Worm (Caenorhabditis elegans): Measurements from ENCODE around the gene mgl-3.
"Not testable (repeated sequence)": the region's sequence is repeated elsewhere in the genome, so short reads cannot be mapped to it uniquely, and the experiment has no call there.

The mgl-3 gene

ce11 chrIV:5482723-5483122 is 43.9 kb downstream of the mgl-3 start, which contains the start of gene T11F8.5:
Gene T11F8.5 (plus strand): TSS chrIV:5483023.
- no peak for TF ChIP-seq akir-1 (GFP tag; optimal IDR thresholded peaks at IDR 0.05)
- no peak for TF ChIP-seq madf-8 (GFP tag; conservative IDR thresholded peaks at IDR 0.05)
- TF ChIP-seq aptf-2 (GFP tag; conservative IDR thresholded peaks at IDR 0.05), result no peak
- no peak for TF ChIP-seq tbx-9 (tag; optimal IDR thresholded peaks at IDR 0.05; ENCODE audit: borderline replicate concordance)
- TF ChIP-seq F57A8.1 (GFP tag; optimal IDR thresholded peaks at IDR 0.05), result no peak

- TF ChIP-seq dox-1 (GFP tag; IDR thresholded peaks at IDR 0.05) (peak; percentile 77), madf-8 (GFP tag; conservative IDR thresholded peaks at IDR 0.05) (peak; percentile 89), Y53G8AR.9 (GFP tag; conservative IDR thresholded peaks at IDR 0.05) (peak; percentile 45; the same call in 1 of the 2 replicates), hmg-1.2 (GFP tag; IDR thresholded peaks at IDR 0.05) (peak; percentile 37), attf-6 (GFP tag; IDR thresholded peaks at IDR 0.05) (peak; percentile 65; the same call in 1 of the 2 replicates), pbrm-1 (GFP tag; IDR thresholded peaks at IDR 0.05) (peak; percentile 30; the same call in 1 of the 2 replicates), hsf-1 (GFP tag; IDR thresholded peaks at IDR 0.05) (peak; percentile 34; the same call in 1 of the 2 replicates), D2030.7 (GFP tag; IDR thresholded peaks at IDR 0.05) (peak; percentile 78), ekl-4 (GFP tag; IDR thresholded peaks at IDR 0.05) (peak; percentile 24; the same call in 1 of the 2 replicates), ceh-91 (GFP tag; IDR thresholded peaks at IDR 0.05) (peak; percentile 88), Y95B8A.8 (GFP tag; IDR thresholded peaks at IDR 0.05) (peak; percentile 44; the same call in 1 of the 2 replicates), F33H1.4 (GFP tag; IDR thresholded peaks at IDR 0.05) (peak; percentile 97), efl-1 (GFP tag; optimal IDR thresholded peaks at IDR 0.05) (peak; percentile 42), lsl-1 (GFP tag; optimal IDR thresholded peaks at IDR 0.05) (peak; percentile 84), rcor-1 (GFP tag; IDR thresholded peaks at IDR 0.05) (peak; percentile 37; the same call in 1 of the 2 replicates), mcd-1 (GFP tag; IDR thresholded peaks at IDR 0.05) (peak; percentile 55; the same call in 1 of the 2 replicates), snpc-4 (tag; optimal IDR thresholded peaks at IDR 0.05) (peak in 1 of 4 experiments; percentile 78), lin-54 (GFP tag; optimal IDR thresholded peaks at IDR 0.05) (peak; percentile 23), madf-3 (GFP tag; IDR thresholded peaks at IDR 0.05) (0 out of 2 replicates have a peak, but pooled peaks have one; percentile 46), madf-6 (GFP tag; IDR thresholded peaks at IDR 0.05) (peak; percentile 98), xnd-1 (tag; optimal IDR thresholded peaks at IDR 0.05) (peak; percentile 90), bed-2 (GFP tag; IDR thresholded peaks at IDR 0.05) (0 out of 2 replicates have a peak, but pooled peaks have one; percentile 16)
- not testable (repeated sequence) for TF ChIP-seq snpc-4 (GFP tag; optimal IDR thresholded peaks at IDR 0.05)
These were observed 47.5 kb downstream of the mgl-3 start, which contains the start of the genes snpc-3.1 and puf-7 for ce11 chrIV:5486208-5486731. Gene snpc-3.1 (minus strand): TSS chrIV:5486258. Gene puf-7 (plus strand): TSS chrIV:5486713.

DNA sequence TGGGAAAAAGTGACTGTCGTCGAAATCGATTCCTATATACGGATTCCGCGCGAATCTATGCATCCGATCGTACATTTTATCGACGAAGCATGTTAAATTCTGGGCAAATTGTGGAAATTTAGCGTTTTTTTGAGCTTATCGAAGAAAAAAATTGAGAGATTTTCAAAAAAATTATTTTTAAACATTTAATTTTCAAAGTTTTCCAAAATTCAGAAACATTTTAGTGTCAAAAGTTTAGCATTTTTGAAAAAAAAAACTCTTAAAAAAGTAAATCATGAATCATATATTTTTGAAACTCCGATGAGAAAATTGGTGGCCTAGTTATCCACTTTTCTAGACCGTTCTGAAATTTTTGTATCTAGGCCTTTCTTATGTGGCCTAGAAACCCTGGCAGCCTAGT is 52.2 kb downstream of the mgl-3 start, which contains the start of gene B0273.115:
Gene B0273.115 (minus strand): TSS at position 101 of the 400 bp plus-strand sequence.
- TF ChIP-seq snpc-3.4 (tag; optimal IDR thresholded peaks at IDR 0.05); lin-26 (GFP tag; IDR thresholded peaks at IDR 0.05); K11D2.4 (GFP tag; IDR thresholded peaks at IDR 0.05): not testable (repeated sequence)

DNA sequence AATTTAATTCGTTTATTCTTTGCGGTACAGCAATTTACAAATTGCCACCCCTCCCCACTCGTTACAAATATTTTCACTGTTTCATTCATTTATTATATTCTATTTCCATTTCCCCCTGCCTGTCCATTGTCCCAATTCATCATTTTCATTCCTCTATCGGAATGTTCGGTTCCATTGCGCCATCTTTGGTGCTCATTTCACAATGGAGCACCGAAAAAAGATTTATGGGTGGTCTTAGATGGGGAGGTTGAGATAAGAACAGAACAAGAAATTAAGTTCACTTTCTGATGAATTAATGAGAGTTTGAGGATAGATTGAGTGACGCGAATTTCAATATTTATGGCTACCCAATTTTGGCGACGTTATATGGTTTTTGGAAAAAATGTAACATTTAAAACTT is 53.4 kb downstream of the mgl-3 start:
- no peak for TF ChIP-seq ztf-25 (GFP tag; IDR thresholded peaks at IDR 0.05)
- TF ChIP-seq Y67H2A.10 (GFP tag; conservative IDR thresholded peaks at IDR 0.05), result no peak
- no peak for TF ChIP-seq atf-7 (tag; optimal IDR thresholded peaks at IDR 0.05)
- no peak for TF ChIP-seq him-1 (tag; optimal IDR thresholded peaks at IDR 0.05)
- TF ChIP-seq Y95B8A.8 (GFP tag; IDR thresholded peaks at IDR 0.05), result no peak
- no peak for TF ChIP-seq F37B4.10 (GFP tag; IDR thresholded peaks at IDR 0.05)
- TF ChIP-seq gei-17 (GFP tag; optimal IDR thresholded peaks at IDR 0.05), result no peak
- no peak for TF ChIP-seq snpc-1.3 (tag; optimal IDR thresholded peaks at IDR 0.05; ENCODE audit: insufficient read depth)
- TF ChIP-seq pha-4 (tag; optimal IDR thresholded peaks at IDR 0.05), result no peak
